Fruit fly (Drosophila melanogaster): Measurements from ENCODE around the gene CG45413.

The CG45413 gene

DNA sequence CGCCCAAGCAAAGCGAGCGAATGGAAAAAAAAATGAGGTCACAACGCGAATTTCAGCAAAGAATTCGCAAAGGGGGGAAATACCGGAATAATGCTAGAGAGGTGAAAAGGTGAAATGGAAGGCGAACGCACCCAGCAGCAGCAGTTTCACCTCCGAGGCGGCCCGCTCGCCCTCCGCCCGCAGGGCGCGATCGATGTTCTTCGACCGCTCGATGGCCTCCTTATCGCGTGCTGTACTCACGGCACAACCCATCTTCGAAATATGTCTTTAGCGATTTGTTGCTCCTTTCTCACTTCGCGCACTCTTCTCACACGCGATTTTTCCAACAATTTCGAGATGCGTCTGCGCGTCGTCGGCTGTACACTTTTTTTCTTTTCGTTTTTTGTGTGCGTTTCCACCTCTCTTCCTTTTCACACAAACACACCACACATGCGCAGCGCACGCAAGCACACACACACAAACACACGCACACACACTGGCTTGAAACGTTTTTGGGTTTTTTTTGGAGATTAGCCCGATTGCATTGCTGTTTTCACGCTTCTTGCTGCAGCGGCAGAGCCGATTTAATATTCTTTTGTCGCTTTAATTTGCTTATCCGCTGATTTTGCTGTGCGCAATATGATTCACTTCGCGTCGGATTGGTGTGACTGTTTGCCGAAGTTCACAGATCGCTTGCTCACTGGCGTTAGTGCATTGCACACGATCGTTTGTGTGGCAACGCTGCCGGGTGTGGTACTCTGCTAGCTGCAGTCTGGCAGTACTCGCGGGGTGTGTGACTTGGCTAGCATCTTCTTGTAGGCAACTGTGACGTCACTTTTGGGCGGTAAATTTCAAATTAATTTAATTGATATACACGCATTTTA, 47.9 kb upstream of the CG45413 start, which contains the start of gene Galphai (continued):
- TF ChIP-seq CG10979 (tag; optimal IDR thresholded peaks at IDR 0.05) (peak; percentile 1), Hsf (GFP tag; optimal IDR thresholded peaks at IDR 0.05) (peak; percentile 16), ems (GFP tag; optimal IDR thresholded peaks at IDR 0.05) (peak; percentile 40), Sox102F (GFP tag; optimal IDR thresholded peaks at IDR 0.05) (no peak), ERR (GFP tag; optimal IDR thresholded peaks at IDR 0.05) (peak; percentile 47), H15 (GFP tag; IDR thresholded peaks at IDR 0.05) (no peak), CG34376 (GFP tag; optimal IDR thresholded peaks at IDR 0.05) (peak; percentile 49), CG6791 (GFP tag; IDR thresholded peaks at IDR 0.05; ENCODE audit: partially characterized antibody) (peak; percentile 65; the same call in 2 of the 3 replicates), NC2α (GFP tag; optimal IDR thresholded peaks at IDR 0.05) (no peak), tgo (GFP tag; IDR thresholded peaks at IDR 0.05) (no peak), CG4404 (GFP tag; IDR thresholded peaks at IDR 0.05) (no peak), sisA (GFP tag; IDR thresholded peaks at IDR 0.05) (no peak), jumu (GFP tag; optimal IDR thresholded peaks at IDR 0.05) (peak; percentile 75), CG17359 (tag; optimal IDR thresholded peaks at IDR 0.05) (no peak), NK7.1 (GFP tag; optimal IDR thresholded peaks at IDR 0.05) (peak; percentile 14), Mes4 (GFP tag; optimal IDR thresholded peaks at IDR 0.05) (peak; percentile 27), CG6175 (GFP tag; IDR thresholded peaks at IDR 0.05) (no peak), CG3281 (GFP tag; optimal IDR thresholded peaks at IDR 0.05) (peak; percentile 7), CG9797 (GFP tag; optimal IDR thresholded peaks at IDR 0.05) (peak; percentile 100), HLH3B (GFP tag; IDR thresholded peaks at IDR 0.05) (no peak), Bdp1 (GFP tag; optimal IDR thresholded peaks at IDR 0.05) (peak; percentile 62), onecut (GFP tag; IDR thresholded peaks at IDR 0.05) (no peak), sd (tag; optimal IDR thresholded peaks at IDR 0.05) (peak; percentile 36), Hr78 (GFP tag; optimal IDR thresholded peaks at IDR 0.05) (peak in 1 of 2 experiments; percentile 69), CG12299 (tag; optimal IDR thresholded peaks at IDR 0.05) (peak; percentile 47), ttk (GFP tag; IDR thresholded peaks at IDR 0.05) (no peak), CG10209 (GFP tag; optimal IDR thresholded peaks at IDR 0.05) (no peak), luna (GFP tag; optimal IDR thresholded peaks at IDR 0.05) (peak; percentile 44), Dad (GFP tag; optimal IDR thresholded peaks at IDR 0.05) (peak; percentile 29), shn (GFP tag; optimal IDR thresholded peaks at IDR 0.05) (peak; percentile 58), croc (GFP tag; conservative IDR thresholded peaks at IDR 0.05) (no peak), CG8359 (GFP tag; optimal IDR thresholded peaks at IDR 0.05; ENCODE audit: borderline replicate concordance) (no peak), E2f1 (GFP tag; IDR thresholded peaks at IDR 0.05) (0 out of 2 replicates have a peak, but pooled peaks have one; percentile 9), CG11085 (GFP tag; IDR thresholded peaks at IDR 0.05) (no peak), gcm (GFP tag; optimal IDR thresholded peaks at IDR 0.05) (peak; percentile 12), Nf-YB (GFP tag; optimal IDR thresholded peaks at IDR 0.05) (peak; percentile 14), CG12104 (GFP tag; optimal IDR thresholded peaks at IDR 0.05) (no peak), Bgb (GFP tag; IDR thresholded peaks at IDR 0.05; ENCODE audit: partially characterized antibody) (peak; percentile 64; the same call in 1 of the 2 replicates), CG32532 (GFP tag; IDR thresholded peaks at IDR 0.05) (peak; percentile 24; the same call in 1 of the 2 replicates), danr (GFP tag; IDR thresholded peaks at IDR 0.05) (no peak), CG12659 (GFP tag; optimal IDR thresholded peaks at IDR 0.05) (peak; percentile 76), Max (GFP tag; optimal IDR thresholded peaks at IDR 0.05) (peak; percentile 41), CG8765 (GFP tag; IDR thresholded peaks at IDR 0.05) (0 out of 2 replicates have a peak, but pooled peaks have one; percentile 38), CG15696 (tag; optimal IDR thresholded peaks at IDR 0.05) (no peak), p53 (GFP tag; optimal IDR thresholded peaks at IDR 0.05) (peak; percentile 74), slou (GFP tag; optimal IDR thresholded peaks at IDR 0.05) (no peak), D (optimal IDR thresholded peaks at IDR 0.05) (peak; percentile 53), D (GFP tag; optimal IDR thresholded peaks at IDR 0.05) (no peak), CG18262 (tag; optimal IDR thresholded peaks at IDR 0.05) (no peak)

Data from whole organism, embryonic.